Worm (Caenorhabditis elegans) whole organism, L4/young adult: ENCODE results near the gene ZK1248.4.

ENCODE experiments used
- dao-5 ChIP-seq: sonication (generic microtip); optimal IDR thresholded peaks from 2 replicates; lab custom pipeline; 2016; ENCODE audit warnings: missing genotype, missing genetic modification characterization, moderate library complexity, missing compliant biosample characterization
- him-1 ChIP-seq: sonication (generic microtip); optimal IDR thresholded peaks from 2 replicates; lab custom pipeline; 2016; ENCODE audit warnings: missing genotype, missing genetic modification reagents, missing genetic modification characterization, missing compliant biosample characterization

ce11 chrII:5810230-5810629 is 8.2 kb upstream of the ZK1248.4 start, which contains the start of the genes msp-64 and ZK1248.5:
- TF ChIP-seq him-1: no peak
- no peak for TF ChIP-seq dao-5
